Fruit fly (Drosophila melanogaster) whole organism, embryonic: ENCODE data around the gene CG18788.

Experiments
- B-H2 ChIP-seq: fragments of 200-800 bp; sonication (Bioruptor generic); optimal IDR thresholded peaks from 2 replicates; lab custom pipeline; 2018; ENCODE audit warnings: missing biosample characterization, mild to moderate bottlenecking, missing genetic modification characterization
- CG10979 ChIP-seq: fragments of 200-800 bp; sonication (Bioruptor generic); optimal IDR thresholded peaks from 2 replicates; lab custom pipeline; 2018; ENCODE audit warnings: missing biosample characterization, mild to moderate bottlenecking, missing genetic modification characterization, moderate library complexity
- CG11085 ChIP-seq: fragments of 200-800 bp; sonication (Bioruptor generic); IDR thresholded peaks from 2 replicates; pipeline ENCODE4 v1.3.6; 2022; ENCODE audit warnings: missing biosample characterization, missing genetic modification characterization
- CG11695 ChIP-seq: fragments of 200-800 bp; sonication (Bioruptor generic); IDR thresholded peaks from 3 replicates; pipeline ENCODE4 v1.3.6; 2022; ENCODE audit warnings: missing biosample characterization, missing genetic modification characterization
- CG15011 ChIP-seq: fragments of 200-800 bp; sonication (Bioruptor generic); optimal IDR thresholded peaks from 3 replicates; lab custom pipeline; 2018; ENCODE audit warnings: missing biosample characterization, mild to moderate bottlenecking, missing genetic modification characterization
- CG1529 ChIP-seq: fragments of 200-800 bp; sonication (Bioruptor generic); optimal IDR thresholded peaks from 3 replicates; lab custom pipeline; 2018; ENCODE audit warnings: missing biosample characterization, missing genetic modification characterization
- CG1647 ChIP-seq: fragments of 200-800 bp; sonication (Bioruptor generic); optimal IDR thresholded peaks from 3 replicates; lab custom pipeline; 2016; ENCODE audit warnings: missing biosample characterization, missing genetic modification characterization
- CG17361 ChIP-seq: fragments of 200-800 bp; sonication (Bioruptor generic); IDR thresholded peaks from 3 replicates; pipeline ENCODE4 v1.3.6; 2022; ENCODE audit warnings: missing biosample characterization, missing genetic modification characterization
- CG17385 ChIP-seq: fragments of 200-800 bp; sonication (Bioruptor generic); optimal IDR thresholded peaks from 3 replicates; lab custom pipeline; 2018; ENCODE audit warnings: missing biosample characterization, mild to moderate bottlenecking, missing genetic modification characterization
- CG2116 ChIP-seq: fragments of 200-800 bp; sonication (Bioruptor generic); optimal IDR thresholded peaks from 3 replicates; lab custom pipeline; 2018; ENCODE audit warnings: missing biosample characterization, mild to moderate bottlenecking, missing genetic modification characterization
- CG31224 ChIP-seq: fragments of 200-800 bp; sonication (Bioruptor generic); IDR thresholded peaks from 2 replicates; pipeline ENCODE4 v1.3.6; 2022; ENCODE audit warnings: missing biosample characterization, missing genetic modification characterization
- CG31441 ChIP-seq: fragments of 200-800 bp; sonication (Bioruptor generic); IDR thresholded peaks from 2 replicates; pipeline ENCODE4 v1.3.6; 2022; ENCODE audit warnings: missing biosample characterization, missing genetic modification characterization
- CG32532 ChIP-seq: fragments of 200-800 bp; sonication (Bioruptor generic); IDR thresholded peaks from 2 replicates; pipeline ENCODE4 v1.3.6; 2022; ENCODE audit warnings: missing biosample characterization, missing genetic modification characterization
- CG33557 ChIP-seq: fragments of 200-800 bp; sonication (Bioruptor generic); optimal IDR thresholded peaks from 2 replicates; lab custom pipeline; 2019; ENCODE audit warnings: missing biosample characterization, mild to moderate bottlenecking, missing genetic modification characterization, moderate library complexity
- CG4424 ChIP-seq: fragments of 200-800 bp; sonication (Bioruptor generic); optimal IDR thresholded peaks from 3 replicates; lab custom pipeline; 2016; ENCODE audit warnings: missing biosample characterization, missing genetic modification characterization
- CG8478 ChIP-seq: fragments of >200 bp; optimal IDR thresholded peaks from 2 replicates; lab custom pipeline; 2018
- CG9727 ChIP-seq: fragments of 200-800 bp; sonication (Bioruptor generic); optimal IDR thresholded peaks from 3 replicates; lab custom pipeline; 2017; ENCODE audit warnings: missing biosample characterization, mild to moderate bottlenecking, missing genetic modification characterization
- CHES-1-like ChIP-seq: fragments of 200-800 bp; sonication (Bioruptor generic); optimal IDR thresholded peaks from 2 replicates; lab custom pipeline; 2016; ENCODE audit warnings: missing biosample characterization, missing genetic modification characterization
- CTCF ChIP-seq: fragments of 200-800 bp; sonication (Bioruptor generic); optimal IDR thresholded peaks from 2 replicates; lab custom pipeline; 2017; ENCODE audit warnings: missing biosample characterization, mild to moderate bottlenecking, missing genetic modification characterization, moderate library complexity
- Chrac-16 ChIP-seq: fragments of 200-800 bp; sonication (Bioruptor generic); optimal IDR thresholded peaks from 3 replicates; lab custom pipeline; 2016; ENCODE audit warnings: missing biosample characterization, missing genetic modification characterization
- Doc3 ChIP-seq: fragments of 200-800 bp; sonication (Bioruptor generic); IDR thresholded peaks from 3 replicates; pipeline ENCODE4 v1.3.6; 2022; ENCODE audit warnings: missing biosample characterization, missing genetic modification characterization; ENCODE audit not compliant: partially characterized antibody
- Fer2 ChIP-seq: fragments of 200-800 bp; sonication (Bioruptor generic); optimal IDR thresholded peaks from 2 replicates; lab custom pipeline; 2018; ENCODE audit warnings: missing biosample characterization, mild to moderate bottlenecking, missing genetic modification characterization, moderate library complexity
- Gsc ChIP-seq: fragments of 200-800 bp; sonication (Bioruptor generic); IDR thresholded peaks from 2 replicates; pipeline ENCODE4 v1.3.6; 2022; ENCODE audit warnings: missing biosample characterization, missing genetic modification characterization
- H15 ChIP-seq: fragments of 200-800 bp; sonication (Bioruptor generic); IDR thresholded peaks from 3 replicates; pipeline ENCODE4 v1.3.6; 2022; ENCODE audit warnings: missing biosample characterization, missing genetic modification characterization
- NC2α ChIP-seq: fragments of 200-800 bp; sonication (Bioruptor generic); optimal IDR thresholded peaks from 2 replicates; lab custom pipeline; 2016; ENCODE audit warnings: missing biosample characterization, missing genetic modification characterization
- Oaz ChIP-seq: fragments of 200-800 bp; sonication (Bioruptor generic); IDR thresholded peaks from 2 replicates; pipeline ENCODE4 v1.3.6; 2022; ENCODE audit warnings: missing biosample characterization, missing genetic modification characterization
- Opbp ChIP-seq: fragments of 200-800 bp; sonication (Bioruptor generic); IDR thresholded peaks from 3 replicates; pipeline ENCODE4 v1.3.6; 2022; ENCODE audit warnings: missing biosample characterization, missing genetic modification characterization; ENCODE audit not compliant: partially characterized antibody
- Pdp1 ChIP-seq, 2 experiments: fragments of 200-800 bp; sonication (Bioruptor generic); optimal IDR thresholded peaks; 3 replicates each; lab custom pipeline; 2016; ENCODE audit warnings: missing biosample characterization in 2 of 2, missing genetic modification characterization in 2 of 2, mild to moderate bottlenecking in 1 of 2, moderate library complexity in 1 of 2
- Ptx1 ChIP-seq: fragments of 200-800 bp; sonication (Bioruptor generic); IDR thresholded peaks from 2 replicates; pipeline ENCODE4 v1.3.6; 2022; ENCODE audit warnings: missing biosample characterization, missing genetic modification characterization
- ase ChIP-seq: fragments of 200-800 bp; sonication (Bioruptor generic); IDR thresholded peaks from 3 replicates; pipeline ENCODE4 v1.3.6; 2022; ENCODE audit warnings: missing biosample characterization, missing genetic modification characterization
- cwo ChIP-seq: fragments of 200-800 bp; sonication (Bioruptor generic); optimal IDR thresholded peaks from 3 replicates; lab custom pipeline; 2017; ENCODE audit warnings: missing biosample characterization, missing genetic modification characterization, mild to moderate bottlenecking, moderate library complexity, missing genetic modification reagents
- dysf ChIP-seq: fragments of 200-800 bp; sonication (Bioruptor generic); IDR thresholded peaks from 3 replicates; pipeline ENCODE4 v1.3.6; 2022; ENCODE audit warnings: missing biosample characterization, missing genetic modification characterization
- fd64A ChIP-seq: fragments of 200-800 bp; sonication (Bioruptor generic); optimal IDR thresholded peaks from 3 replicates; lab custom pipeline; 2018; ENCODE audit warnings: missing biosample characterization, mild to moderate bottlenecking, missing genetic modification characterization
- fd96Cb ChIP-seq: fragments of 200-800 bp; sonication (Bioruptor generic); optimal IDR thresholded peaks from 2 replicates; lab custom pipeline; 2018; ENCODE audit warnings: missing biosample characterization, mild to moderate bottlenecking, missing genetic modification characterization, moderate library complexity
- gcm ChIP-seq: fragments of 200-800 bp; sonication (Bioruptor generic); optimal IDR thresholded peaks from 2 replicates; lab custom pipeline; 2019; ENCODE audit warnings: missing biosample characterization, mild to moderate bottlenecking, missing genetic modification characterization, moderate library complexity
- grn ChIP-seq: fragments of 200-800 bp; sonication (Bioruptor generic); optimal IDR thresholded peaks from 3 replicates; lab custom pipeline; 2017; ENCODE audit warnings: missing biosample characterization, missing genetic modification characterization
- kay ChIP-seq: fragments of 200-800 bp; sonication (Bioruptor generic); optimal IDR thresholded peaks from 2 replicates; lab custom pipeline; 2016; ENCODE audit warnings: missing biosample characterization, missing genetic modification characterization
- luna ChIP-seq: fragments of 200-800 bp; sonication (Bioruptor generic); optimal IDR thresholded peaks from 2 replicates; lab custom pipeline; 2016; ENCODE audit warnings: missing biosample characterization, missing genetic modification characterization
- mam ChIP-seq: fragments of 200-800 bp; sonication (Bioruptor generic); optimal IDR thresholded peaks from 3 replicates; lab custom pipeline; 2016; ENCODE audit warnings: missing biosample characterization, missing genetic modification characterization
- pnt ChIP-seq: fragments of 200-800 bp; sonication (Bioruptor generic); optimal IDR thresholded peaks from 3 replicates; lab custom pipeline; 2016; ENCODE audit warnings: missing biosample characterization, missing genetic modification characterization
- seq ChIP-seq: fragments of 200-800 bp; sonication (Bioruptor generic); IDR thresholded peaks from 2 replicates; pipeline ENCODE4 v1.3.6; 2022; ENCODE audit warnings: missing biosample characterization, missing genetic modification characterization
- shn ChIP-seq: fragments of 200-800 bp; sonication (Bioruptor generic); optimal IDR thresholded peaks from 3 replicates; lab custom pipeline; 2016; ENCODE audit warnings: missing biosample characterization, missing genetic modification characterization
- sna ChIP-seq: fragments of 200-800 bp; sonication (Bioruptor generic); IDR thresholded peaks from 2 replicates; pipeline ENCODE4 v1.3.6; 2022; ENCODE audit warnings: missing biosample characterization, missing genetic modification characterization; ENCODE audit not compliant: partially characterized antibody
- sqz ChIP-seq: fragments of 200-800 bp; sonication (Bioruptor generic); optimal IDR thresholded peaks from 3 replicates; lab custom pipeline; 2018; ENCODE audit warnings: missing biosample characterization, mild to moderate bottlenecking, missing genetic modification characterization
- tin ChIP-seq: fragments of 200-800 bp; sonication (Bioruptor generic); optimal IDR thresholded peaks from 3 replicates; lab custom pipeline; 2016; ENCODE audit warnings: missing biosample characterization, missing genetic modification characterization
- tna ChIP-seq: fragments of 200-800 bp; sonication (Bioruptor generic); IDR thresholded peaks from 2 replicates; pipeline ENCODE4 v1.3.6; 2022; ENCODE audit warnings: missing biosample characterization, missing genetic modification characterization; ENCODE audit not compliant: partially characterized antibody
- unc-4 ChIP-seq: fragments of 200-800 bp; sonication (Bioruptor generic); IDR thresholded peaks from 2 replicates; pipeline ENCODE4 v1.3.6; 2022; ENCODE audit warnings: missing biosample characterization, missing genetic modification characterization; ENCODE audit not compliant: partially characterized antibody
- wek ChIP-seq: fragments of 200-800 bp; sonication (Bioruptor generic); optimal IDR thresholded peaks from 3 replicates; lab custom pipeline; 2018; ENCODE audit warnings: missing biosample characterization, mild to moderate bottlenecking, missing genetic modification characterization, moderate library complexity
- zen2 ChIP-seq: fragments of 200-800 bp; sonication (Bioruptor generic); IDR thresholded peaks from 3 replicates; pipeline ENCODE4 v1.3.6; 2022; ENCODE audit warnings: missing biosample characterization, missing genetic modification characterization; ENCODE audit not compliant: partially characterized antibody

CG18788 gene

dm6 chr2L:12045941-12046855 is 12.2 kb downstream of the CG18788 start, which contains the start of gene CG6770 (continued):
- TF ChIP-seq unc-4: 0 out of 2 replicates have a peak, but pooled peaks have one; percentile 32
- TF ChIP-seq CG10979 (tag; lab: Kevin White, UChicago): peak; percentile 64
- TF ChIP-seq CG32532 (GFP tag; lab: Robert Waterston, UW): peak; percentile 92
- TF ChIP-seq CG31441 (GFP tag; lab: Robert Waterston, UW): peak; percentile 81
- no peak for TF ChIP-seq Gsc
- no peak for TF ChIP-seq CG33557 (GFP tag; lab: Kevin White, UChicago)
- TF ChIP-seq shn: peak; percentile 1
- TF ChIP-seq CG17385 (GFP tag; lab: Kevin White, UChicago): peak; percentile 77
- peak; percentile 35 for TF ChIP-seq CTCF (GFP tag; lab: Kevin White, UChicago)
- TF ChIP-seq B-H2 (GFP tag; lab: Kevin White, UChicago): peak; percentile 91
- TF ChIP-seq fd64A (GFP tag; lab: Kevin White, UChicago): no peak
- TF ChIP-seq sna (GFP tag; lab: Robert Waterston, UW): 0 out of 2 replicates have a peak, but pooled peaks have one; percentile 28
- TF ChIP-seq Oaz: peak; percentile 74
- TF ChIP-seq CG11695 (GFP tag; lab: Robert Waterston, UW): peak; percentile 92
- peak; percentile 81 for TF ChIP-seq CG17361 (GFP tag; lab: Robert Waterston, UW)
- TF ChIP-seq sqz (GFP tag; lab: Kevin White, UChicago): peak; percentile 94
- TF ChIP-seq Pdp1 (GFP tag; optimal IDR thresholded peaks at IDR 0.05; lab: Kevin White, UChicago): peak; percentile 7 to 97
- peak; percentile 57 for TF ChIP-seq CG1647 (GFP tag; lab: Kevin White, UChicago)
- peak; percentile 84 for TF ChIP-seq Ptx1 (GFP tag; lab: Robert Waterston, UW)
- peak; percentile 53 for TF ChIP-seq CG2116
- TF ChIP-seq kay: peak; percentile 8
- TF ChIP-seq ase (GFP tag; lab: Robert Waterston, UW): peak; percentile 67; the same call in 2 of the 3 replicates
- peak; percentile 80 for TF ChIP-seq Fer2 (tag; lab: Kevin White, UChicago)
- TF ChIP-seq tna (GFP tag; lab: Robert Waterston, UW): peak; percentile 54; the same call in 1 of the 2 replicates
- peak; percentile 65 for TF ChIP-seq CG15011 (GFP tag; lab: Kevin White, UChicago)
- TF ChIP-seq luna: no peak
- no peak for TF ChIP-seq wek
- peak; percentile 86 for TF ChIP-seq cwo (GFP tag; lab: Kevin White, UChicago)
- no peak for TF ChIP-seq zen2 (GFP tag; lab: Robert Waterston, UW)
- peak; percentile 64 for TF ChIP-seq CG31224 (GFP tag; lab: Robert Waterston, UW)
- peak; percentile 63 for TF ChIP-seq gcm (GFP tag; lab: Kevin White, UChicago)
- TF ChIP-seq fd96Cb (tag; lab: Kevin White, UChicago): peak; percentile 51
- peak; percentile 45 for TF ChIP-seq mam (GFP tag; lab: Kevin White, UChicago)
- peak; percentile 75 for TF ChIP-seq CG9727 (GFP tag; lab: Kevin White, UChicago)
- TF ChIP-seq H15 (GFP tag; lab: Robert Waterston, UW): peak; percentile 66; the same call in 1 of the 3 replicates
- no peak for TF ChIP-seq NC2α (GFP tag; lab: Kevin White, UChicago)
- 0 out of 3 replicates have a peak, but pooled peaks have one; percentile 51 for TF ChIP-seq Opbp
- TF ChIP-seq seq (GFP tag; lab: Robert Waterston, UW): peak; percentile 84
- peak; percentile 21 for TF ChIP-seq CG8478 (lab: Kevin White, UChicago)
- peak; percentile 87 for TF ChIP-seq dysf (GFP tag; lab: Robert Waterston, UW)
- peak; percentile 41 for TF ChIP-seq CHES-1-like (GFP tag; lab: Kevin White, UChicago)
- TF ChIP-seq grn: no peak
- peak; percentile 56 for TF ChIP-seq CG1529 (GFP tag; lab: Kevin White, UChicago)
- peak; percentile 43 for TF ChIP-seq Chrac-16 (GFP tag; lab: Kevin White, UChicago)
- TF ChIP-seq pnt (GFP tag; lab: Kevin White, UChicago): no peak
- TF ChIP-seq Doc3 (GFP tag; lab: Robert Waterston, UW): no peak
- peak; percentile 19 for TF ChIP-seq CG4424 (GFP tag; lab: Kevin White, UChicago)
- peak; percentile 48 for TF ChIP-seq tin (GFP tag; lab: Kevin White, UChicago)
- 0 out of 2 replicates have a peak, but pooled peaks have one; percentile 13 for TF ChIP-seq CG11085
